Worm (Caenorhabditis elegans): ENCODE data around the gene C34F6.7.

Gene C34F6.7

DNA sequence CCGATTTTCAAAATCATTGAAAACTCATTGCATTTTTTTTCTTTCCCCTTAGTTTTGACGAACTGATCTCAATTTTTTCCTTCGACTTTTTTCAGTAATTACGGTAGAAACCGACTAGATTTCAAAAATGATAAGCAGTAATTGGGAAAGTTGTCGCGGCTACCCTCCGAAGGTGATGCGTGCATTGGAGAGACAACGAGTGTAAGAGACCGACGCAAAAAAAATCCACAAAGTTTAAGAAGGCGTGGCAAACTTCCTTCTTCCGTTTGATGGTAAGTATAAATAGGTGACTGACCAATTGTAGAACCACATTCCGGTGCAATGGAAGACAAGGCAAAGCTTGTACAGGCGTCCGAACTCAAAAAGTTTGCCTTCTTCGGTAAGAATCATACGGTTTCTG lies 16.1 kb downstream of the C34F6.7 start, which contains the start of gene col-178:
TSS of gene col-178 (plus strand) at position 301 of the 400 bp plus-strand sequence.
- peak in 1 of 2 experiments; percentile 67 for TF ChIP-seq unc-62 (GFP tag; optimal IDR thresholded peaks at IDR 0.05 in 1 of 2)
- no peak for TF ChIP-seq unc-62 (tag; optimal IDR thresholded peaks at IDR 0.05)
- TF ChIP-seq ctbp-1 (GFP tag; IDR thresholded peaks at IDR 0.05): no peak

DNA sequence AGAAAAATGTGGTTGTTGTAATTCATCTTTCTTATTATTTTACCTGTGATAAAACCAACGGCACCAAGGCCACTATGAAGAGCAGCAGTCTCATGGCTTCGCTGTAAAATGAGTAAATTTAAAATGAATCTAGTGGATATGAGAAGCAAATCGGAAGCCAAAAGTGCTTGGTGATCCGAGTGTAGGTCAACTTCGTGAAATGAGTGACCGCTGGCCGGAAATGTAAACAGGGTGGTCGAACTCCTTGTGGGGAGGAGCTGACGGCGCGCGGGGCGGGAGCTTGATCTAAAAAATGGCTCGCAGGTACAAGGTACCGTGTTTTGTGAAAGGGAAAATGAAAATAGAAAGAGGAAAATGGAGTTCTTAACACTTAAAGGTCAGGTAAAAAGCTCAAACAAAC lies 18.5 kb downstream of the C34F6.7 start, which contains the start of gene C34F6.1:
TSS of gene C34F6.1 (minus strand) at position 101 of the 400 bp plus-strand sequence.
- no peak for TF ChIP-seq spr-3 (GFP tag; optimal IDR thresholded peaks at IDR 0.05)
- no peak for TF ChIP-seq ceh-32 (tag; optimal IDR thresholded peaks at IDR 0.05; ENCODE audit: poor library complexity)
- no peak for TF ChIP-seq dpl-1 (GFP tag; optimal IDR thresholded peaks at IDR 0.05)
- no peak for TF ChIP-seq nhr-28 (tag; optimal IDR thresholded peaks at IDR 0.05)
- TF ChIP-seq nhr-11 (tag; optimal IDR thresholded peaks at IDR 0.05): no peak
- peak; percentile 17 for TF ChIP-seq aha-1 (tag)
- TF ChIP-seq nhr-41 (GFP tag; IDR thresholded peaks at IDR 0.05): no peak
- TF ChIP-seq nhr-76 (tag; optimal IDR thresholded peaks at IDR 0.05): no peak

DNA sequence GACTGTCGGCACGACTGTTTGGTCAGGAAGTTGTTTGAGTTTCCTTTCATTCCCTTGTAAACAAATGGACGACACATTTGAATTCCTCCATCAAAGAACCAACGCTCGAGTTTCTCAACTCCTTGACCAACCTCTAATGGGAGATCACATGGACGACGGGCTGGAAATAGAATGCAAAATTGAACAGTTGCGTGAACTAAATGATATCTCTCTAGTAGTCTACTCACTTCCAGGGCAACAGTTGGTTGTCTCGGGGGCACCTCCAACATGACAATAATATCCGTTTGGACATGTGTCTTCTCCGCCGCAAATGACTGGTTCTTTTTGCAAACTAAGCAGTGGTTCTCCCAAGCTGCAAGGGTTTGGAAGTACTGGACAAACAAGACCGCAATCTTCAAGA lies 21.6 kb downstream of the C34F6.7 start:
- TF ChIP-seq hlh-11 (tag; optimal IDR thresholded peaks at IDR 0.05) (peak; percentile 20), dve-1 (tag; optimal IDR thresholded peaks at IDR 0.05; ENCODE audit: insufficient read depth) (no peak), unc-62 (GFP tag; optimal IDR thresholded peaks at IDR 0.05 in 1 of 2) (peak in 1 of 2 experiments; percentile 67), unc-62 (tag; optimal IDR thresholded peaks at IDR 0.05) (no peak)

DNA sequence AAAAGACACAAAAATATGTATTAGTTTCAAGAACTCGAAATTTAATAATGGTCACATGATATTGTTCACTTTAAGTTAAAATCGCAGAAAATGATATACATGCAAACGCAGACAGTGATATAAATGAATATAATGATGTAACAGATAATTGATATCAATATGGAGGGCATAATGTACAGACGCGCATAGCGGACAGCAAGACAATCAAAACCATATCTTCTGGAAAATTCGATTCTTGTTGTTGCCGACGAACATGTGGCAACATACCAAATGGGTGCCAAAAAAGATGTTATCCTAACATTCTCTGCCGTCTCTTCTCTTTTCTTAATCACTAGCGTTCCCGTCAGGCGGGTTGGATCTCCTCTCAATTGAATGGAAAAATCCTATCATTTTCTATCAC lies 24.8 kb downstream of the C34F6.7 start:
- TF ChIP-seq tag-97 (GFP tag; IDR thresholded peaks at IDR 0.05): no peak
- TF ChIP-seq nhr-41 (GFP tag; IDR thresholded peaks at IDR 0.05): no peak
- no peak for TF ChIP-seq nhr-102 (tag; optimal IDR thresholded peaks at IDR 0.05)
- no peak for TF ChIP-seq nhr-11 (tag; optimal IDR thresholded peaks at IDR 0.05)
- TF ChIP-seq nhr-28 (tag; optimal IDR thresholded peaks at IDR 0.05): peak; percentile 24
- TF ChIP-seq nhr-48 (tag; optimal IDR thresholded peaks at IDR 0.05): peak; percentile 3
- no peak for TF ChIP-seq F37D6.2 (tag; optimal IDR thresholded peaks at IDR 0.05)
- no peak for TF ChIP-seq ceh-44 (GFP tag; IDR thresholded peaks at IDR 0.05)
- TF ChIP-seq lin-13 (GFP tag; optimal IDR thresholded peaks at IDR 0.05): no peak
- TF ChIP-seq ztf-7 (tag; optimal IDR thresholded peaks at IDR 0.05): no peak
- no peak for TF ChIP-seq lir-3 (tag; optimal IDR thresholded peaks at IDR 0.05)
- TF ChIP-seq ctbp-1 (GFP tag; IDR thresholded peaks at IDR 0.05): no peak
- no peak for TF ChIP-seq T20F7.1 (GFP tag; optimal IDR thresholded peaks at IDR 0.05)
- TF ChIP-seq hlh-11 (tag; optimal IDR thresholded peaks at IDR 0.05): peak; percentile 56
- peak; percentile 46 for TF ChIP-seq hlh-30 (tag; optimal IDR thresholded peaks at IDR 0.05; ENCODE audit: insufficient read depth)
- TF ChIP-seq mxl-3 (GFP tag; optimal IDR thresholded peaks at IDR 0.05): peak; percentile 63
- no peak for TF ChIP-seq F49E8.2 (tag; optimal IDR thresholded peaks at IDR 0.05; ENCODE audit: borderline replicate concordance)
- TF ChIP-seq spr-1 (tag; optimal IDR thresholded peaks at IDR 0.05): no peak
- TF ChIP-seq unc-130 (GFP tag; optimal IDR thresholded peaks at IDR 0.05): no peak
- TF ChIP-seq hmg-1.1 (GFP tag; IDR thresholded peaks at IDR 0.05): no peak
- TF ChIP-seq mdl-1 (tag; optimal IDR thresholded peaks at IDR 0.05): peak in 1 of 2 experiments; percentile 45
- TF ChIP-seq daf-12 (tag; optimal IDR thresholded peaks at IDR 0.05): no peak

DNA sequence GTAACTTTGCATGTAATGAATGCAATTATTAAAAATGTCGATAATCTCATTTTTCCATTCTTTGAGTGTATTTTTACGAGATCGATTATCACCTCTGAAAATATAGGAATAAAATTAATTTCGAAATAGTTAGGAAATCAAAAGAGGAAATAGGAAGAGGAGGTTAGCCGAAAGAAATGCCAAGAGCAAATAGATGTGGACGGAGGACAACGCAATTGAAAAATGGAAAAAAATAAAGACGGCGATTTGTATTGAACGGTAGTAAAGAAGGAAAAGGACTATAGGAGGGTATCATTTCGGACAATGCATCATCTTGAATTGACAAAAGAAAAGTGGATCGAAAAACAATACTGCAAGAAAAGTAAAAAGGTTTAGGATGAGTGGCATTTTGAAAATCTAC lies 25.8 kb downstream of the C34F6.7 start, which contains the start of gene F13D2.1:
TSS of gene F13D2.1 (minus strand) at position 101 of the 400 bp plus-strand sequence.
- no peak for TF ChIP-seq rbr-2 (tag; optimal IDR thresholded peaks at IDR 0.05)
- TF ChIP-seq unc-62 (GFP tag; optimal IDR thresholded peaks at IDR 0.05 in 1 of 2): peak in 1 of 2 experiments; percentile 5
- TF ChIP-seq unc-62 (tag; optimal IDR thresholded peaks at IDR 0.05): no peak

DNA sequence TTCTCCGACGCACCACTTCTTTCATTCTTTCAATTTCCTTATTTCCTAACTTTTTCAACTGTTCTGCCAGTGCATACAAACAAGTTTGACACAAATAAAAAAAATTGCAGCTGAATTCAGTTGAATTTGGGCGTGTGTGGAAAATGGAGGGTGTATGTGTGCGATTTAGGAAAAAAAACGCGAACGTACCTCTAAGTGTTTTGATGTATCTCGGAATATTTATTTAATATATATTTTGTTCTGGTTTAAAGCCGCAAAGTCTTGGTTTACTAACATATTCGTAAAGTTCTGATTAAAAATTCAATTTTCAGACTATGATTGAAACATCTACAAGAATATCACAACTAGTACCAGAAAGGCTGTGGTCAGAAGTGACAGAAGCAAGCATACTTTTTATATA lies 29.8 kb downstream of the C34F6.7 start, which contains the start of gene gnrr-7:
TSS of gene gnrr-7 (plus strand) at position 301 of the 400 bp plus-strand sequence.
- TF ChIP-seq nhr-111 (GFP tag; optimal IDR thresholded peaks at IDR 0.05) (no peak), hlh-30 (tag; optimal IDR thresholded peaks at IDR 0.05; ENCODE audit: insufficient read depth) (no peak), F26F4.8 (GFP tag; conservative IDR thresholded peaks at IDR 0.05) (no peak), F44E2.7 (GFP tag; IDR thresholded peaks at IDR 0.05) (no peak), mdl-1 (tag; optimal IDR thresholded peaks at IDR 0.05) (no peak), tra-1 (GFP tag; IDR thresholded peaks at IDR 0.05) (no peak), daf-19 (GFP tag; conservative IDR thresholded peaks at IDR 0.05) (no peak), jun-1 (tag; optimal IDR thresholded peaks at IDR 0.05) (no peak), dmd-6 (GFP tag; IDR thresholded peaks at IDR 0.05) (no peak), lin-13 (GFP tag; optimal IDR thresholded peaks at IDR 0.05) (no peak), unc-39 (tag; optimal IDR thresholded peaks at IDR 0.05) (no peak), R02D3.7 (tag; optimal IDR thresholded peaks at IDR 0.05) (no peak), ztf-7 (tag; optimal IDR thresholded peaks at IDR 0.05) (no peak), mdt-29 (GFP tag; IDR thresholded peaks at IDR 0.05) (no peak), duxl-1 (tag; optimal IDR thresholded peaks at IDR 0.05; ENCODE audit: poor library complexity) (no peak)

Measured in whole organism, L4 larva.